Worm (Caenorhabditis elegans) whole organism, L1 larva: ENCODE results near the gene irld-25.

Experiments used
- aha-1 ChIP-seq: fragments of 150-350 bp; optimal IDR thresholded peaks from 2 replicates; lab custom pipeline; 2014; ENCODE audit warnings: missing biosample characterization, missing genetic modification characterization
- aly-2 ChIP-seq: fragments of 150-350 bp; optimal IDR thresholded peaks from 2 replicates; lab custom pipeline; 2014; ENCODE audit warnings: missing biosample characterization, missing genetic modification characterization
- blmp-1 ChIP-seq: fragments of 150-350 bp; optimal IDR thresholded peaks from 2 replicates; lab custom pipeline; 2014; ENCODE audit warnings: missing biosample characterization, missing genetic modification characterization
- ceh-8 ChIP-seq: fragments of 200-800 bp; sonication (Bioruptor generic); optimal IDR thresholded peaks from 2 replicates; lab custom pipeline; 2018; ENCODE audit warnings: mild to moderate bottlenecking, missing genetic modification characterization, moderate library complexity, missing compliant biosample characterization
- ceh-88 ChIP-seq: fragments of 200-800 bp; sonication (Bioruptor generic); IDR thresholded peaks from 2 replicates; pipeline ENCODE4 v1.3.6; 2022; ENCODE audit warnings: missing genetic modification characterization, missing compliant biosample characterization
- ceh-90 ChIP-seq: sonication (generic microtip); optimal IDR thresholded peaks from 2 replicates; lab custom pipeline; 2016; ENCODE audit warnings: missing genetic modification characterization, missing compliant biosample characterization
- efl-1 ChIP-seq, 4 experiments: fragments of 150-350 bp; optimal IDR thresholded peaks in 3 of 4; peaks in 1 of 4; 1 replicate in 1 of 4; 2 replicates in 3 of 4; lab custom pipeline; 2014; ENCODE audit warnings: missing biosample characterization in 2 of 4, missing genetic modification characterization in 2 of 4, missing genetic modification reagents in 2 of 4
- elt-2 ChIP-seq: sonication (generic microtip); optimal IDR thresholded peaks from 2 replicates; lab custom pipeline; 2016; ENCODE audit warnings: missing genetic modification characterization, mild to moderate bottlenecking, inconsistent platforms, missing compliant biosample characterization, missing genetic modification reagents
- fkh-4 ChIP-seq: sonication (generic microtip); optimal IDR thresholded peaks from 2 replicates; lab custom pipeline; 2016; ENCODE audit warnings: missing compliant biosample characterization, missing genetic modification characterization, borderline replicate concordance
- fkh-8 ChIP-seq: sonication (generic microtip); optimal IDR thresholded peaks from 2 replicates; lab custom pipeline; 2016; ENCODE audit warnings: mild to moderate bottlenecking, missing genetic modification characterization, missing compliant biosample characterization
- fos-1 ChIP-seq: fragments of 150-350 bp; optimal IDR thresholded peaks from 2 replicates; lab custom pipeline; 2014; ENCODE audit warnings: missing biosample characterization, missing genetic modification characterization
- isw-1 ChIP-seq: fragments of 200-800 bp; sonication (Bioruptor generic); IDR thresholded peaks from 2 replicates; pipeline ENCODE4 v1.3.6; 2022; ENCODE audit warnings: missing genetic modification characterization, missing compliant biosample characterization
- lin-14 ChIP-seq: fragments of 200-800 bp; sonication (Bioruptor generic); optimal IDR thresholded peaks from 2 replicates; lab custom pipeline; 2018; ENCODE audit warnings: mild to moderate bottlenecking, missing genetic modification characterization, moderate library complexity, missing compliant biosample characterization
- lin-35 ChIP-seq, 2 experiments: fragments of 150-350 bp; optimal IDR thresholded peaks; 2 replicates each; lab custom pipeline; 2014; ENCODE audit warnings: missing biosample characterization in 2 of 2, missing genetic modification characterization in 2 of 2, missing genetic modification reagents in 2 of 2
- lir-3 ChIP-seq: sonication (generic microtip); optimal IDR thresholded peaks from 2 replicates; lab custom pipeline; 2016; ENCODE audit warnings: mild to moderate bottlenecking, missing genetic modification characterization, moderate library complexity, missing compliant biosample characterization; ENCODE audit not compliant: poor library complexity
- lsy-2 ChIP-seq, 2 experiments: fragments of 150-350 bp; optimal IDR thresholded peaks; 2 replicates each; lab custom pipeline; 2014; ENCODE audit warnings: missing biosample characterization in 2 of 2, missing genetic modification characterization in 2 of 2
- mdl-1 ChIP-seq, 2 experiments: fragments of 150-350 bp; optimal IDR thresholded peaks; 2 replicates each; lab custom pipeline; 2014 to 2017; ENCODE audit warnings: missing biosample characterization in 2 of 2, missing genetic modification characterization in 2 of 2, inconsistent platforms in 1 of 2
- nhr-20 ChIP-seq: sonication (generic microtip); optimal IDR thresholded peaks from 2 replicates; lab custom pipeline; 2016; ENCODE audit warnings: mild to moderate bottlenecking, missing genetic modification characterization, missing compliant biosample characterization
- nhr-28 ChIP-seq: fragments of 150-350 bp; optimal IDR thresholded peaks from 2 replicates; lab custom pipeline; 2014; ENCODE audit warnings: missing biosample characterization, missing genetic modification characterization
- nhr-47 ChIP-seq: sonication (generic microtip); optimal IDR thresholded peaks from 2 replicates; lab custom pipeline; 2016; ENCODE audit warnings: mild to moderate bottlenecking, missing genetic modification characterization, moderate library complexity, missing compliant biosample characterization
- nhr-76 ChIP-seq: sonication (generic microtip); optimal IDR thresholded peaks from 2 replicates; lab custom pipeline; 2017; ENCODE audit warnings: missing biosample characterization, missing genetic modification characterization
- nhr-85 ChIP-seq: sonication (generic microtip); peaks from one replicate; lab custom pipeline; 2016; ENCODE audit warnings: missing genetic modification characterization, inconsistent platforms, missing compliant biosample characterization
- nhr-90 ChIP-seq: sonication (generic microtip); optimal IDR thresholded peaks from 2 replicates; lab custom pipeline; 2016; ENCODE audit warnings: mild to moderate bottlenecking, missing genetic modification characterization, missing compliant biosample characterization; ENCODE audit not compliant: poor library complexity
- pag-3 ChIP-seq: sonication (generic microtip); optimal IDR thresholded peaks from 2 replicates; lab custom pipeline; 2017; ENCODE audit warnings: missing genetic modification characterization, mild to moderate bottlenecking, missing compliant biosample characterization, antibody characterized with exemption, borderline replicate concordance; ENCODE audit not compliant: insufficient read depth
- skn-1 ChIP-seq: fragments of 150-350 bp; optimal IDR thresholded peaks from 2 replicates; lab custom pipeline; 2014; ENCODE audit warnings: missing biosample characterization, missing genetic modification characterization
- snu-23 ChIP-seq: sonication (generic microtip); optimal IDR thresholded peaks from 2 replicates; lab custom pipeline; 2016; ENCODE audit warnings: missing genetic modification characterization, missing compliant biosample characterization
- sptf-1 ChIP-seq: fragments of 150-350 bp; optimal IDR thresholded peaks from 2 replicates; lab custom pipeline; 2014; ENCODE audit warnings: missing biosample characterization, missing genetic modification characterization
- sup-37 ChIP-seq: fragments of 200-800 bp; sonication (Bioruptor generic); optimal IDR thresholded peaks from 2 replicates; lab custom pipeline; 2018; ENCODE audit warnings: mild to moderate bottlenecking, missing genetic modification characterization, missing compliant biosample characterization
- swsn-7 ChIP-seq: sonication (generic microtip); optimal IDR thresholded peaks from 2 replicates; lab custom pipeline; 2016; ENCODE audit warnings: missing genetic modification characterization, missing compliant biosample characterization
- tlp-1 ChIP-seq: fragments of 150-350 bp; optimal IDR thresholded peaks from 2 replicates; lab custom pipeline; 2014; ENCODE audit warnings: missing biosample characterization, missing genetic modification characterization
- unc-62 ChIP-seq: fragments of 150-350 bp; optimal IDR thresholded peaks from 2 replicates; lab custom pipeline; 2014; ENCODE audit warnings: missing biosample characterization, missing genetic modification reagents, missing genetic modification characterization
- unc-86 ChIP-seq: sonication (generic microtip); optimal IDR thresholded peaks from 2 replicates; lab custom pipeline; 2016; ENCODE audit warnings: missing genetic modification characterization, missing compliant biosample characterization
- xbp-1 ChIP-seq: sonication (generic microtip); optimal IDR thresholded peaks from 2 replicates; lab custom pipeline; 2016; ENCODE audit warnings: missing genetic modification characterization, missing compliant biosample characterization
- zag-1 ChIP-seq: fragments of 150-350 bp; optimal IDR thresholded peaks from 2 replicates; lab custom pipeline; 2014; ENCODE audit warnings: missing biosample characterization, missing genetic modification characterization
- ztf-11 ChIP-seq, 2 experiments: sonication (generic microtip); optimal IDR thresholded peaks; 2 replicates each; lab custom pipeline; 2016 to 2017; ENCODE audit warnings: missing genetic modification characterization in 2 of 2, missing biosample characterization in 1 of 2, missing compliant biosample characterization in 1 of 2

Gene irld-25

ce11 chrV:15190903-15191302 is 30.5 kb upstream of the irld-25 start, which contains the start of gene Y75B12B.11 (continued):
- TF ChIP-seq skn-1 (tag; lab: Kevin White, UChicago), result peak; percentile 67
- no peak for TF ChIP-seq nhr-76 (tag; lab: Kevin White, UChicago)
- TF ChIP-seq blmp-1 (tag; lab: Kevin White, UChicago), result no peak
- peak; percentile 79 for TF ChIP-seq nhr-20 (tag; lab: Kevin White, UChicago)
- TF ChIP-seq aha-1 (tag; lab: Kevin White, UChicago), result no peak
- peak in 1 of 2 experiments; percentile 33 for TF ChIP-seq ztf-11 (tag; optimal IDR thresholded peaks at IDR 0.05; lab: Kevin White, UChicago)
- TF ChIP-seq mdl-1 (tag; optimal IDR thresholded peaks at IDR 0.05; lab: Kevin White, UChicago), result peak in 1 of 2 experiments; percentile 51
- TF ChIP-seq sup-37 (GFP tag; lab: Kevin White, UChicago), result no peak
- TF ChIP-seq lin-14 (GFP tag; lab: Kevin White, UChicago), result peak; percentile 63

- TF ChIP-seq unc-86 (no peak), xbp-1 (tag; lab: Kevin White, UChicago) (no peak), lir-3 (tag; lab: Kevin White, UChicago) (no peak), tlp-1 (no peak)
Observed at ce11 chrV:15191971-15192370, 29.5 kb upstream of the irld-25 start.

- TF ChIP-seq zag-1 (no peak), lin-14 (GFP tag; lab: Kevin White, UChicago) (no peak), nhr-28 (tag; lab: Kevin White, UChicago) (no peak), ceh-88 (GFP tag; lab: Robert Waterston, UW) (no peak), snu-23 (GFP tag; lab: Kevin White, UChicago) (no peak), ceh-90 (tag; lab: Kevin White, UChicago) (no peak), fos-1 (tag; lab: Kevin White, UChicago) (no peak), fkh-4 (tag; lab: Kevin White, UChicago) (no peak), aly-2 (tag; lab: Kevin White, UChicago) (no peak), unc-86 (no peak), sptf-1 (tag; lab: Kevin White, UChicago) (no peak), nhr-76 (tag; lab: Kevin White, UChicago) (no peak), isw-1 (no peak), pag-3 (tag; lab: Kevin White, UChicago) (no peak), blmp-1 (tag; lab: Kevin White, UChicago) (no peak), efl-1 (optimal IDR thresholded peaks at IDR 0.05; lab: Kevin White, UChicago) (no peak), efl-1 (GFP tag; optimal IDR thresholded peaks at IDR 0.05 in 1 of 2; lab: Kevin White, UChicago) (peak in 1 of 2 experiments; percentile 16), swsn-7 (no peak), nhr-85 (tag; lab: Kevin White, UChicago) (peak; percentile 27), fkh-8 (tag; lab: Kevin White, UChicago) (no peak), unc-62 (no peak), nhr-90 (no peak), lsy-2 (tag; optimal IDR thresholded peaks at IDR 0.05; lab: Kevin White, UChicago) (no peak), lin-35 (GFP tag; optimal IDR thresholded peaks at IDR 0.05; lab: Kevin White, UChicago) (peak in 1 of 2 experiments; percentile 33), elt-2 (peak; percentile 55)
- TF ChIP-seq, all 84 proteins: peak for 4
Observed at ce11 chrV:15192377-15192776, 29.1 kb upstream of the irld-25 start, which contains the start of gene plc-2. TSS of gene plc-2 (plus strand) at chrV:15192572.

- TF ChIP-seq ceh-8 (GFP tag; lab: Kevin White, UChicago) (no peak), efl-1 (optimal IDR thresholded peaks at IDR 0.05; lab: Kevin White, UChicago) (no peak), efl-1 (GFP tag; optimal IDR thresholded peaks at IDR 0.05 in 1 of 2; lab: Kevin White, UChicago) (peak in 1 of 2 experiments; percentile 51), nhr-47 (no peak)
Observed at ce11 chrV:15193909-15194308, 27.5 kb upstream of the irld-25 start, which contains the start of gene Y75B12B.13. TSS of gene Y75B12B.13 (minus strand) at chrV:15194009.
